Fruit fly (Drosophila melanogaster) whole organism, prepupa: Measurements from ENCODE around the gene CG3434.

Source experiments
- Blimp-1 ChIP-seq: fragments of 200-800 bp; sonication (Bioruptor generic); optimal IDR thresholded peaks from 3 replicates; lab custom pipeline; 2017; ENCODE audit warnings: missing biosample characterization, missing genetic modification characterization, mild to moderate bottlenecking, moderate library complexity, missing genetic modification reagents
- CG10631 ChIP-seq: fragments of 200-800 bp; sonication (Bioruptor generic); optimal IDR thresholded peaks from 2 replicates; lab custom pipeline; 2016; ENCODE audit warnings: missing biosample characterization, missing genetic modification characterization
- CG10669 ChIP-seq: fragments of 200-800 bp; sonication (Bioruptor generic); optimal IDR thresholded peaks from 3 replicates; lab custom pipeline; 2018; ENCODE audit warnings: missing biosample characterization, mild to moderate bottlenecking, missing genetic modification characterization, moderate library complexity
- CG15336 ChIP-seq: fragments of 200-800 bp; sonication (Bioruptor generic); IDR thresholded peaks from 2 replicates; pipeline ENCODE4 v1.3.6; 2022; ENCODE audit warnings: missing biosample characterization, missing genetic modification characterization
- CG16779 ChIP-seq: fragments of 200-800 bp; sonication (Bioruptor generic); optimal IDR thresholded peaks from 3 replicates; lab custom pipeline; 2017; ENCODE audit warnings: missing biosample characterization, mild to moderate bottlenecking, missing genetic modification characterization
- CG31627 ChIP-seq: fragments of 200-800 bp; sonication (Bioruptor generic); optimal IDR thresholded peaks from 3 replicates; lab custom pipeline; 2016; ENCODE audit warnings: missing biosample characterization, missing genetic modification characterization
- CG32006 ChIP-seq: fragments of 200-800 bp; sonication (Bioruptor generic); optimal IDR thresholded peaks from 3 replicates; lab custom pipeline; 2017; ENCODE audit warnings: missing biosample characterization, mild to moderate bottlenecking, missing genetic modification characterization
- CG34406 ChIP-seq: fragments of 200-800 bp; sonication (Bioruptor generic); optimal IDR thresholded peaks from 3 replicates; lab custom pipeline; 2016; ENCODE audit warnings: missing biosample characterization, missing genetic modification characterization
- CG3919 ChIP-seq: fragments of 200-800 bp; sonication (Bioruptor generic); optimal IDR thresholded peaks from 3 replicates; lab custom pipeline; 2016; ENCODE audit warnings: missing biosample characterization, missing genetic modification characterization
- CG4318 ChIP-seq: fragments of 200-800 bp; sonication (Bioruptor generic); optimal IDR thresholded peaks from 3 replicates; lab custom pipeline; 2017; ENCODE audit warnings: missing biosample characterization, mild to moderate bottlenecking, missing genetic modification characterization
- CG6163 ChIP-seq: fragments of 200-800 bp; sonication (Bioruptor generic); IDR thresholded peaks from 3 replicates; pipeline ENCODE4 v1.3.6; 2022; ENCODE audit warnings: missing biosample characterization, missing genetic modification characterization
- CG6276 ChIP-seq: fragments of 200-800 bp; sonication (Bioruptor generic); optimal IDR thresholded peaks from 2 replicates; lab custom pipeline; 2017; ENCODE audit warnings: missing biosample characterization, mild to moderate bottlenecking, missing genetic modification characterization
- CG6792 ChIP-seq: fragments of 200-800 bp; sonication (Bioruptor generic); optimal IDR thresholded peaks from 3 replicates; lab custom pipeline; 2016; ENCODE audit warnings: missing biosample characterization, missing genetic modification characterization
- CG6808 ChIP-seq: fragments of 200-800 bp; sonication (Bioruptor generic); optimal IDR thresholded peaks from 3 replicates; lab custom pipeline; 2017; ENCODE audit warnings: missing biosample characterization, missing genetic modification characterization, mild to moderate bottlenecking, moderate library complexity, missing genetic modification reagents
- CG6854 ChIP-seq: fragments of 200-800 bp; sonication (Bioruptor generic); optimal IDR thresholded peaks from 2 replicates; lab custom pipeline; 2017; ENCODE audit warnings: missing biosample characterization, mild to moderate bottlenecking, missing genetic modification characterization
- CG7368 ChIP-seq: fragments of 200-800 bp; sonication (Bioruptor generic); optimal IDR thresholded peaks from 3 replicates; lab custom pipeline; 2016; ENCODE audit warnings: missing biosample characterization, missing genetic modification characterization
- CG8119 ChIP-seq: fragments of 200-800 bp; sonication (Bioruptor generic); IDR thresholded peaks from 3 replicates; pipeline ENCODE4 v1.3.6; 2022; ENCODE audit warnings: missing biosample characterization, missing genetic modification characterization
- CG8319 ChIP-seq: fragments of 200-800 bp; sonication (Bioruptor generic); optimal IDR thresholded peaks from 3 replicates; lab custom pipeline; 2016; ENCODE audit warnings: missing biosample characterization, missing genetic modification characterization
- CG8632 ChIP-seq: fragments of 200-800 bp; sonication (Bioruptor generic); optimal IDR thresholded peaks from 3 replicates; lab custom pipeline; 2016; ENCODE audit warnings: missing biosample characterization, missing genetic modification characterization
- CG9139 ChIP-seq: fragments of 200-800 bp; sonication (Bioruptor generic); optimal IDR thresholded peaks from 3 replicates; lab custom pipeline; 2017; ENCODE audit warnings: missing biosample characterization, mild to moderate bottlenecking, missing genetic modification characterization
- Eip78C ChIP-seq: fragments of 200-800 bp; sonication (Bioruptor generic); peaks from one replicate; lab custom pipeline; 2016; ENCODE audit warnings: missing biosample characterization, missing genetic modification characterization
- Eip93F ChIP-seq: fragments of 200-800 bp; sonication (Bioruptor generic); optimal IDR thresholded peaks from 2 replicates; lab custom pipeline; 2016; ENCODE audit warnings: missing biosample characterization, mild to moderate bottlenecking, missing genetic modification characterization
- Ets21C ChIP-seq: fragments of 200-800 bp; sonication (Bioruptor generic); optimal IDR thresholded peaks from 3 replicates; lab custom pipeline; 2016; ENCODE audit warnings: missing biosample characterization, missing genetic modification characterization
- Ets96B ChIP-seq: fragments of 200-800 bp; optimal IDR thresholded peaks from 2 replicates; lab custom pipeline; 2019; ENCODE audit warnings: missing biosample characterization, mild to moderate bottlenecking, missing genetic modification characterization, moderate library complexity
- Gug ChIP-seq: fragments of 200-800 bp; sonication (Bioruptor generic); IDR thresholded peaks from 2 replicates; pipeline ENCODE4 v1.3.6; 2022; ENCODE audit warnings: missing biosample characterization, missing genetic modification characterization
- Hr38 ChIP-seq: sonication (Bioruptor generic); optimal IDR thresholded peaks from 2 replicates; lab custom pipeline; 2016; ENCODE audit warnings: missing biosample characterization, missing genetic modification characterization
- Hr4 ChIP-seq: fragments of 200-800 bp; sonication (Bioruptor generic); optimal IDR thresholded peaks from 3 replicates; lab custom pipeline; 2016; ENCODE audit warnings: missing biosample characterization, missing genetic modification characterization
- Lpt ChIP-seq: fragments of 200-800 bp; sonication (Bioruptor generic); optimal IDR thresholded peaks from 3 replicates; lab custom pipeline; 2016; ENCODE audit warnings: missing biosample characterization, missing genetic modification characterization
- Met ChIP-seq: fragments of 200-800 bp; sonication (Bioruptor generic); optimal IDR thresholded peaks from 3 replicates; lab custom pipeline; 2016; ENCODE audit warnings: missing biosample characterization, missing genetic modification characterization
- OdsH ChIP-seq: fragments of 200-800 bp; sonication (Bioruptor generic); optimal IDR thresholded peaks from 3 replicates; lab custom pipeline; 2016; ENCODE audit warnings: missing biosample characterization, missing genetic modification characterization
- Smox ChIP-seq: fragments of 200-800 bp; sonication (Bioruptor generic); optimal IDR thresholded peaks from 3 replicates; lab custom pipeline; 2016; ENCODE audit warnings: missing biosample characterization, missing genetic modification characterization
- Sox102F ChIP-seq: fragments of 200-800 bp; sonication (Bioruptor generic); optimal IDR thresholded peaks from 2 replicates; lab custom pipeline; 2016; ENCODE audit warnings: missing biosample characterization, mild to moderate bottlenecking, missing genetic modification characterization
- Sox14 ChIP-seq: fragments of 200-800 bp; sonication (Bioruptor generic); optimal IDR thresholded peaks from 3 replicates; lab custom pipeline; 2016; ENCODE audit warnings: missing biosample characterization, missing genetic modification characterization
- Sox15 ChIP-seq: fragments of 200-800 bp; sonication (Bioruptor generic); optimal IDR thresholded peaks from 3 replicates; lab custom pipeline; 2016; ENCODE audit warnings: missing biosample characterization, missing genetic modification characterization
- acj6 ChIP-seq: fragments of 200-800 bp; sonication (Bioruptor generic); optimal IDR thresholded peaks from 3 replicates; lab custom pipeline; 2016; ENCODE audit warnings: missing biosample characterization, missing genetic modification characterization
- cyc ChIP-seq: fragments of 200-800 bp; sonication (Bioruptor generic); optimal IDR thresholded peaks from 3 replicates; lab custom pipeline; 2016; ENCODE audit warnings: missing biosample characterization, missing genetic modification characterization
- dac ChIP-seq: fragments of 200-800 bp; sonication (Bioruptor generic); optimal IDR thresholded peaks from 2 replicates; lab custom pipeline; 2017; ENCODE audit warnings: missing biosample characterization, mild to moderate bottlenecking, missing genetic modification characterization
- eg ChIP-seq: fragments of 200-800 bp; sonication (Bioruptor generic); IDR thresholded peaks from 3 replicates; pipeline ENCODE4 v1.3.6; 2022; ENCODE audit warnings: missing biosample characterization, missing genetic modification characterization
- esn ChIP-seq: fragments of 200-800 bp; sonication (Bioruptor generic); optimal IDR thresholded peaks from 2 replicates; lab custom pipeline; 2016; ENCODE audit warnings: missing biosample characterization, mild to moderate bottlenecking, missing genetic modification characterization, moderate library complexity
- fd59A ChIP-seq: fragments of 200-800 bp; sonication (Bioruptor generic); optimal IDR thresholded peaks from 2 replicates; lab custom pipeline; 2017; ENCODE audit warnings: missing biosample characterization, mild to moderate bottlenecking, missing genetic modification characterization, missing genetic modification reagents
- fd85E ChIP-seq: fragments of 200-800 bp; sonication (Bioruptor generic); optimal IDR thresholded peaks from 3 replicates; lab custom pipeline; 2016; ENCODE audit warnings: missing biosample characterization, missing genetic modification characterization
- fkh ChIP-seq: fragments of 200-800 bp; sonication (Bioruptor generic); optimal IDR thresholded peaks from 3 replicates; lab custom pipeline; 2017; ENCODE audit warnings: missing biosample characterization, mild to moderate bottlenecking, missing genetic modification characterization, moderate library complexity
- lz ChIP-seq: fragments of 200-800 bp; sonication (Bioruptor generic); optimal IDR thresholded peaks from 3 replicates; lab custom pipeline; 2016; ENCODE audit warnings: missing biosample characterization, missing genetic modification characterization
- net ChIP-seq: fragments of 200-800 bp; sonication (Bioruptor generic); optimal IDR thresholded peaks from 3 replicates; lab custom pipeline; 2016; ENCODE audit warnings: missing biosample characterization, missing genetic modification characterization
- pdm3 ChIP-seq: fragments of 200-800 bp; sonication (Bioruptor generic); optimal IDR thresholded peaks from 3 replicates; lab custom pipeline; 2016; ENCODE audit warnings: missing biosample characterization, missing genetic modification characterization
- salr ChIP-seq, 2 experiments: fragments of 200-800 bp; sonication (Bioruptor generic); optimal IDR thresholded peaks; 3 replicates each; lab custom pipeline; 2016 to 2018; ENCODE audit warnings: missing biosample characterization in 2 of 2, missing genetic modification characterization in 2 of 2, mild to moderate bottlenecking in 1 of 2
- spab ChIP-seq: fragments of 200-800 bp; sonication (Bioruptor generic); optimal IDR thresholded peaks from 2 replicates; lab custom pipeline; 2017; ENCODE audit warnings: missing biosample characterization, mild to moderate bottlenecking, missing genetic modification characterization, missing genetic modification reagents
- ss ChIP-seq, 2 experiments: fragments of 200-800 bp; sonication (Bioruptor generic); optimal IDR thresholded peaks; 2 replicates in 1 of 2; 3 replicates in 1 of 2; lab custom pipeline; 2017 to 2018; ENCODE audit warnings: mild to moderate bottlenecking in 2 of 2, missing biosample characterization in 2 of 2, missing genetic modification characterization in 2 of 2, moderate library complexity in 1 of 2
- svp ChIP-seq: fragments of 200-800 bp; sonication (Bioruptor generic); peaks from one replicate; lab custom pipeline; 2016; ENCODE audit warnings: missing biosample characterization, missing genetic modification characterization
- topi ChIP-seq: fragments of 200-800 bp; sonication (Bioruptor generic); optimal IDR thresholded peaks from 3 replicates; lab custom pipeline; 2016; ENCODE audit warnings: missing biosample characterization, missing genetic modification characterization
- vri ChIP-seq: fragments of 200-800 bp; sonication (Bioruptor generic); optimal IDR thresholded peaks from 3 replicates; lab custom pipeline; 2016; ENCODE audit warnings: missing biosample characterization, mild to moderate bottlenecking, missing genetic modification characterization

The CG3434 gene

DNA sequence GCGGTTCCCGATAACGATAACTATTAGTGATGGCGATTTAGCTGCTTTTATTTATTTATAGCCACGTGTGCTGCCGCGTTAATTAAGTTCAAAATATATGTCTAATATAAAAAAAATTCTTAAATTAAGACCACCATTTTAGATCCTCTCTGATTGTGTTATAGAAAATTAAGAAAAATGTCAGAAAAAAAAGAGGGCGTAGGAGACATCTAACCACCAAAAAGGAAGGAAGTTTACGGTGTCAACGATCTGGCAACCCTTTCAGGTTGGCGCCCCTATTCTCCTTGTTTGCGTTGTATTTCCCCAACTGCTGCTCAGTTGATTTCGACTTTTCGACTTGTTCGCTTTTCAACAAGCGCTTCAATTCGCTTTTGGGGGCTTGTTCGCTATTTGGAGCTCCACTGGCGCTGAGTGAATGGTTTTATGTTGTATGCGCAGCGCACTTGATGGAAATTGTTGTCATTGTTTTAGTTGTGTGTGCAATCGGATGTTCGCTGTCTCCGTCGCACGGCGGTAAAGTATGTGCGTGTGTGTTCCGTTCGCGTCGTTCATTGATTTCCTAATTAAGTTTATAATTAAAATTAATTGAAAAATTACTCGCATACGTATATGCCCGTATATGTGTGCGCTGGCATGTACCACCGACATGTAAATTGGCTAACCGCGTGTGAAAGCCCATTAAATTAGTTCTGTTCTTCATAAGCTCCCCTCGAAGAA is at the start of gene CG3434, which contains the start of gene CG44838:
TSS of gene CG3434 (minus strand) at position 25 of the 717 bp plus-strand sequence.
TSS of gene CG44838 (plus strand) at position 276 of the 717 bp plus-strand sequence.
- TF ChIP-seq Sox15 (peak; percentile 65), Ets21C (GFP tag; lab: Kevin White, UChicago) (peak; percentile 46), vri (GFP tag; lab: Kevin White, UChicago) (peak; percentile 54), Hr38 (GFP tag; lab: Kevin White, UChicago) (no peak), Smox (GFP tag; lab: Kevin White, UChicago) (peak; percentile 78), CG9139 (peak; percentile 2), CG3919 (GFP tag; lab: Kevin White, UChicago) (peak; percentile 76), spab (GFP tag; lab: Kevin White, UChicago) (peak; percentile 9), CG32006 (GFP tag; lab: Kevin White, UChicago) (peak; percentile 70), Ets96B (tag; lab: Kevin White, UChicago) (peak; percentile 68), CG6808 (peak; percentile 41), CG6792 (peak; percentile 49), CG6276 (peak; percentile 79), OdsH (GFP tag; lab: Kevin White, UChicago) (peak; percentile 68), cyc (GFP tag; lab: Kevin White, UChicago) (peak; percentile 69), CG6854 (GFP tag; lab: Kevin White, UChicago) (peak; percentile 53), ss (GFP tag; optimal IDR thresholded peaks at IDR 0.05; lab: Kevin White, UChicago) (peak; percentile 38 to 67), Eip93F (GFP tag; lab: Kevin White, UChicago) (peak; percentile 69), lz (GFP tag; lab: Kevin White, UChicago) (peak; percentile 74), net (GFP tag; lab: Kevin White, UChicago) (peak; percentile 68), CG8319 (peak; percentile 33), CG16779 (tag; lab: Kevin White, UChicago) (peak; percentile 12), CG6163 (GFP tag; lab: Robert Waterston, UW) (peak; percentile 77), CG10669 (peak; percentile 28), Gug (GFP tag; lab: Robert Waterston, UW) (peak; percentile 55), dac (GFP tag; lab: Kevin White, UChicago) (peak; percentile 55), Lpt (GFP tag; lab: Kevin White, UChicago) (peak; percentile 61), acj6 (peak; percentile 77), fd85E (peak; percentile 5), fkh (GFP tag; lab: Kevin White, UChicago) (peak; percentile 93), CG10631 (GFP tag; lab: Kevin White, UChicago) (peak; percentile 75), Sox102F (GFP tag; lab: Kevin White, UChicago) (peak; percentile 62), salr (GFP tag; optimal IDR thresholded peaks at IDR 0.05; lab: Kevin White, UChicago) (peak; percentile 14 to 36), CG34406 (GFP tag; lab: Kevin White, UChicago) (peak; percentile 62), pdm3 (GFP tag; lab: Kevin White, UChicago) (peak; percentile 80), fd59A (GFP tag; lab: Kevin White, UChicago) (peak; percentile 48), esn (GFP tag; lab: Kevin White, UChicago) (peak; percentile 82), topi (GFP tag; lab: Kevin White, UChicago) (peak; percentile 73), Hr4 (peak; percentile 82), CG7368 (peak; percentile 29), Sox14 (peak; percentile 86), CG8632 (peak; percentile 65), eg (GFP tag; lab: Robert Waterston, UW) (peak; percentile 75), CG8119 (GFP tag; lab: Robert Waterston, UW) (peak; percentile 72), CG31627 (GFP tag; lab: Kevin White, UChicago) (peak; percentile 77), Blimp-1 (GFP tag; lab: Kevin White, UChicago) (no peak), svp (peak; percentile 90), Eip78C (GFP tag; lab: Kevin White, UChicago) (peak; percentile 92), CG15336 (GFP tag; lab: Robert Waterston, UW) (peak; percentile 63), Met (peak; percentile 81), CG4318 (peak; percentile 48)
